Worm (Caenorhabditis elegans): ENCODE measurements around the gene flp-34.

DNA sequence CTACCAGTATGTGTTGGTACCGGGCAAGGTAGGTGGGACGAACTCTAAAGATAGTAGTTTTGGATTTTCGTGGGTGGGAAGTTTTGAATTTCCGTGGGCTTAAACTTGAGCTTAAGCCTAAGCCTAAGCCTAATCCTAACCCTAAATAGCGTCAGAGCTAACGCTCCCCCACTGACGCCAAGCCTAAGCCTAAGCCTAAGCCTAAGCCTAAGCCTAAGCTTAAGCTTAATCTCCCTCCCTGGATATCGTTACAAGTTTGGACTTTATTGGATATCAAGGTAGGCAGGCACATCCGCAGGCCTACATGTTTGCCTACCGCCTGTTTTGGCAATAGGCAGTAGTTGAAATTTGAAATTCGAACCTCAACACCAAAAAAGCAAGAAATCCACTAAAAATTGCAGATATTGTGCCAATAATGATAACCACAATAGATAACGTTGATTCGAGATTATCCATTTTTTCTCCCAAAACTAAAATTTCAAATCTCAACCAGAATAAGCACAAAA is 19.4 kb upstream of the flp-34 start, which contains the start of gene K10C9.4:
- no peak for TF ChIP-seq ets-7 (tag; optimal IDR thresholded peaks at IDR 0.05)
- TF ChIP-seq ama-1 (optimal IDR thresholded peaks at IDR 0.05), result no peak
- TF ChIP-seq F13C5.2 (tag; optimal IDR thresholded peaks at IDR 0.05), result no peak
- TF ChIP-seq flt-1 (GFP tag; IDR thresholded peaks at IDR 0.05), result no peak
- no peak for TF ChIP-seq tbx-11 (GFP tag; IDR thresholded peaks at IDR 0.05)
- TF ChIP-seq sea-1 (GFP tag; conservative IDR thresholded peaks at IDR 0.05), result no peak

All from whole organism, early embryonic.